Fruit fly (Drosophila melanogaster) whole organism, embryonic: ENCODE results near the gene CG34162.

Source experiments
- ATbp ChIP-seq: fragments of 200-800 bp; sonication (Bioruptor generic); optimal IDR thresholded peaks from 2 replicates; lab custom pipeline; 2017; ENCODE audit warnings: missing biosample characterization, mild to moderate bottlenecking, missing genetic modification characterization, missing genetic modification reagents
- Ada2b ChIP-seq: fragments of 200-800 bp; sonication (Bioruptor generic); IDR thresholded peaks from 2 replicates; pipeline ENCODE4 v1.3.6; 2022; ENCODE audit warnings: missing biosample characterization, missing genetic modification characterization
- Aef1 ChIP-seq: fragments of 200-800 bp; sonication (Bioruptor generic); IDR thresholded peaks from 3 replicates; pipeline ENCODE4 v1.3.6; 2022; ENCODE audit warnings: missing biosample characterization, missing genetic modification characterization
- CG10209 ChIP-seq: fragments of 200-800 bp; sonication (Bioruptor generic); optimal IDR thresholded peaks from 3 replicates; lab custom pipeline; 2017; ENCODE audit warnings: missing biosample characterization, mild to moderate bottlenecking, missing genetic modification characterization, missing genetic modification reagents
- CG10267 ChIP-seq: fragments of 200-800 bp; sonication (Bioruptor generic); optimal IDR thresholded peaks from 2 replicates; lab custom pipeline; 2018; ENCODE audit warnings: missing biosample characterization, mild to moderate bottlenecking, missing genetic modification characterization, moderate library complexity
- CG10959 ChIP-seq: fragments of 200-800 bp; sonication (Bioruptor generic); IDR thresholded peaks from 2 replicates; pipeline ENCODE4 v1.3.6; 2022; ENCODE audit warnings: missing biosample characterization, missing genetic modification characterization
- CG11456 ChIP-seq: fragments of 200-800 bp; sonication (Bioruptor generic); IDR thresholded peaks from 3 replicates; pipeline ENCODE4 v1.3.6; 2022; ENCODE audit warnings: missing biosample characterization, missing genetic modification characterization
- CG12071 ChIP-seq: fragments of 200-800 bp; sonication (Bioruptor generic); optimal IDR thresholded peaks from 3 replicates; lab custom pipeline; 2018; ENCODE audit warnings: missing biosample characterization, mild to moderate bottlenecking, missing genetic modification characterization
- CG12659 ChIP-seq: fragments of 200-800 bp; sonication (Bioruptor generic); optimal IDR thresholded peaks from 3 replicates; lab custom pipeline; 2017; ENCODE audit warnings: mild to moderate bottlenecking, missing biosample characterization, missing genetic modification reagents, missing genetic modification characterization
- CG12744 ChIP-seq: fragments of 200-800 bp; sonication (Bioruptor generic); optimal IDR thresholded peaks from 2 replicates; lab custom pipeline; 2016; ENCODE audit warnings: missing biosample characterization, missing genetic modification characterization
- CG13424 ChIP-seq: fragments of 200-800 bp; sonication (Bioruptor generic); optimal IDR thresholded peaks from 2 replicates; lab custom pipeline; 2019; ENCODE audit warnings: missing biosample characterization, mild to moderate bottlenecking, missing genetic modification characterization, moderate library complexity
- CG13894 ChIP-seq: fragments of 200-800 bp; sonication (Bioruptor generic); optimal IDR thresholded peaks from 3 replicates; lab custom pipeline; 2018; ENCODE audit warnings: missing biosample characterization, mild to moderate bottlenecking, missing genetic modification characterization, moderate library complexity
- CG14965 ChIP-seq: fragments of 200-800 bp; sonication (Bioruptor generic); optimal IDR thresholded peaks from 2 replicates; lab custom pipeline; 2016; ENCODE audit warnings: missing biosample characterization, missing genetic modification characterization, borderline replicate concordance
- CG1602 ChIP-seq: fragments of 200-800 bp; sonication (Bioruptor generic); optimal IDR thresholded peaks from 3 replicates; lab custom pipeline; 2016; ENCODE audit warnings: missing biosample characterization, missing genetic modification characterization
- CG16863 ChIP-seq: fragments of 200-800 bp; sonication (Bioruptor generic); optimal IDR thresholded peaks from 3 replicates; lab custom pipeline; 2016; ENCODE audit warnings: missing biosample characterization, missing genetic modification characterization
- CG17359 ChIP-seq: fragments of 200-800 bp; sonication (Bioruptor generic); optimal IDR thresholded peaks from 3 replicates; lab custom pipeline; 2018; ENCODE audit warnings: missing biosample characterization, mild to moderate bottlenecking, missing genetic modification characterization, moderate library complexity
- CG17361 ChIP-seq: fragments of 200-800 bp; sonication (Bioruptor generic); IDR thresholded peaks from 3 replicates; pipeline ENCODE4 v1.3.6; 2022; ENCODE audit warnings: missing biosample characterization, missing genetic modification characterization
- CG1792 ChIP-seq: fragments of 200-800 bp; sonication (Bioruptor generic); optimal IDR thresholded peaks from 2 replicates; lab custom pipeline; 2016; ENCODE audit warnings: missing biosample characterization, missing genetic modification characterization
- CG3995 ChIP-seq: fragments of 200-800 bp; sonication (Bioruptor generic); optimal IDR thresholded peaks from 3 replicates; lab custom pipeline; 2016; ENCODE audit warnings: missing biosample characterization, missing genetic modification characterization
- CG7745 ChIP-seq: fragments of 200-800 bp; sonication (Bioruptor generic); optimal IDR thresholded peaks from 2 replicates; lab custom pipeline; 2018; ENCODE audit warnings: missing biosample characterization, mild to moderate bottlenecking, missing genetic modification characterization, moderate library complexity
- CG9609 ChIP-seq: fragments of 200-800 bp; sonication (Bioruptor generic); optimal IDR thresholded peaks from 3 replicates; lab custom pipeline; 2016; ENCODE audit warnings: missing biosample characterization, missing genetic modification characterization
- Chrac-16 ChIP-seq: fragments of 200-800 bp; sonication (Bioruptor generic); optimal IDR thresholded peaks from 3 replicates; lab custom pipeline; 2016; ENCODE audit warnings: missing biosample characterization, missing genetic modification characterization
- CoRest ChIP-seq: fragments of 200-800 bp; sonication (Bioruptor generic); optimal IDR thresholded peaks from 3 replicates; lab custom pipeline; 2018; ENCODE audit warnings: missing biosample characterization, mild to moderate bottlenecking, missing genetic modification characterization, moderate library complexity
- Deaf1 ChIP-seq: fragments of 200-800 bp; optimal IDR thresholded peaks from 3 replicates; lab custom pipeline; 2019; ENCODE audit warnings: missing biosample characterization, mild to moderate bottlenecking, missing genetic modification characterization, moderate library complexity
- Dip3 ChIP-seq: fragments of 200-800 bp; sonication (Bioruptor generic); optimal IDR thresholded peaks from 3 replicates; lab custom pipeline; 2016; ENCODE audit warnings: missing biosample characterization, missing genetic modification characterization
- Gug ChIP-seq: fragments of 200-800 bp; sonication (Bioruptor generic); IDR thresholded peaks from 4 replicates; pipeline ENCODE4 v1.3.6; 2022; ENCODE audit warnings: missing biosample characterization, missing genetic modification characterization
- H15 ChIP-seq: fragments of 200-800 bp; sonication (Bioruptor generic); IDR thresholded peaks from 3 replicates; pipeline ENCODE4 v1.3.6; 2022; ENCODE audit warnings: missing biosample characterization, missing genetic modification characterization
- HLH54F ChIP-seq: fragments of 200-800 bp; sonication (Bioruptor generic); optimal IDR thresholded peaks from 3 replicates; lab custom pipeline; 2016; ENCODE audit warnings: missing biosample characterization, missing genetic modification characterization
- Hand ChIP-seq: fragments of 200-800 bp; sonication (Bioruptor generic); optimal IDR thresholded peaks from 2 replicates; lab custom pipeline; 2017; ENCODE audit warnings: mild to moderate bottlenecking, missing biosample characterization, missing genetic modification reagents, missing genetic modification characterization
- Sox100B ChIP-seq: fragments of 200-800 bp; sonication (Bioruptor generic); optimal IDR thresholded peaks from 3 replicates; lab custom pipeline; 2018; ENCODE audit warnings: missing biosample characterization, mild to moderate bottlenecking, missing genetic modification characterization
- Xbp1 ChIP-seq: fragments of 200-800 bp; sonication (Bioruptor generic); optimal IDR thresholded peaks from 3 replicates; lab custom pipeline; 2016; ENCODE audit warnings: missing biosample characterization, mild to moderate bottlenecking, missing genetic modification characterization
- Xrp1 ChIP-seq: fragments of 200-800 bp; sonication (Bioruptor generic); IDR thresholded peaks from 2 replicates; pipeline ENCODE4 v1.3.6; 2022; ENCODE audit warnings: missing biosample characterization, missing genetic modification characterization
- ab ChIP-seq: fragments of 200-800 bp; sonication (Bioruptor generic); optimal IDR thresholded peaks from 2 replicates; lab custom pipeline; 2016; ENCODE audit warnings: missing biosample characterization, missing genetic modification characterization
- ci ChIP-seq: fragments of 200-800 bp; sonication (Bioruptor generic); IDR thresholded peaks from 3 replicates; pipeline ENCODE4 v1.3.6; 2022; ENCODE audit warnings: missing biosample characterization, missing genetic modification characterization
- dmrt99B ChIP-seq: fragments of 200-800 bp; sonication (Bioruptor generic); optimal IDR thresholded peaks from 2 replicates; lab custom pipeline; 2018; ENCODE audit warnings: missing biosample characterization, mild to moderate bottlenecking, missing genetic modification characterization, moderate library complexity
- en ChIP-seq: fragments of 200-800 bp; sonication (Bioruptor generic); optimal IDR thresholded peaks from 2 replicates; lab custom pipeline; 2016; ENCODE audit warnings: missing biosample characterization, missing genetic modification characterization
- insv ChIP-seq, 2 experiments: fragments of 200-800 bp; sonication (Bioruptor generic); optimal IDR thresholded peaks; 3 replicates each; lab custom pipeline; 2016 to 2018; ENCODE audit warnings: missing biosample characterization in 2 of 2, missing genetic modification characterization in 2 of 2
- kah ChIP-seq: fragments of 200-800 bp; sonication (Bioruptor generic); optimal IDR thresholded peaks from 2 replicates; lab custom pipeline; 2018; ENCODE audit warnings: missing biosample characterization, mild to moderate bottlenecking, missing genetic modification characterization
- lmd ChIP-seq: fragments of 200-800 bp; sonication (Bioruptor generic); IDR thresholded peaks from 2 replicates; pipeline ENCODE4 v1.3.6; 2022; ENCODE audit warnings: missing biosample characterization, missing genetic modification characterization
- nerfin-2 ChIP-seq: fragments of 200-800 bp; sonication (Bioruptor generic); IDR thresholded peaks from 2 replicates; pipeline ENCODE4 v1.3.6; 2022; ENCODE audit warnings: missing biosample characterization, missing genetic modification characterization; ENCODE audit not compliant: partially characterized antibody
- peb ChIP-seq: fragments of 200-800 bp; sonication (Bioruptor generic); IDR thresholded peaks from 2 replicates; pipeline ENCODE4 v1.3.6; 2022; ENCODE audit warnings: missing biosample characterization, missing genetic modification characterization
- row ChIP-seq: fragments of 200-800 bp; sonication (Bioruptor generic); IDR thresholded peaks from 3 replicates; pipeline ENCODE4 v1.3.6; 2022; ENCODE audit warnings: missing biosample characterization, missing genetic modification characterization
- sens ChIP-seq: fragments of 200-800 bp; sonication (Bioruptor generic); peaks from one replicate; lab custom pipeline; 2016; ENCODE audit warnings: missing biosample characterization, missing genetic modification characterization
- slbo ChIP-seq: fragments of 200-800 bp; sonication (Bioruptor generic); IDR thresholded peaks from 2 replicates; pipeline ENCODE4 v1.3.6; 2022; ENCODE audit warnings: missing biosample characterization, missing genetic modification characterization
- sqz ChIP-seq: fragments of 200-800 bp; sonication (Bioruptor generic); optimal IDR thresholded peaks from 3 replicates; lab custom pipeline; 2018; ENCODE audit warnings: missing biosample characterization, mild to moderate bottlenecking, missing genetic modification characterization
- tin ChIP-seq: fragments of 200-800 bp; sonication (Bioruptor generic); optimal IDR thresholded peaks from 3 replicates; lab custom pipeline; 2016; ENCODE audit warnings: missing biosample characterization, missing genetic modification characterization
- ttk ChIP-seq: fragments of 200-800 bp; sonication (Bioruptor generic); IDR thresholded peaks from 2 replicates; pipeline ENCODE4 v2.1.2; 2022; ENCODE audit warnings: missing biosample characterization, missing genetic modification characterization
- vvl ChIP-seq: fragments of 200-800 bp; sonication (Bioruptor generic); IDR thresholded peaks from 2 replicates; pipeline ENCODE4 v1.3.6; 2022; ENCODE audit warnings: missing biosample characterization, missing genetic modification characterization

The CG34162 gene

DNA sequence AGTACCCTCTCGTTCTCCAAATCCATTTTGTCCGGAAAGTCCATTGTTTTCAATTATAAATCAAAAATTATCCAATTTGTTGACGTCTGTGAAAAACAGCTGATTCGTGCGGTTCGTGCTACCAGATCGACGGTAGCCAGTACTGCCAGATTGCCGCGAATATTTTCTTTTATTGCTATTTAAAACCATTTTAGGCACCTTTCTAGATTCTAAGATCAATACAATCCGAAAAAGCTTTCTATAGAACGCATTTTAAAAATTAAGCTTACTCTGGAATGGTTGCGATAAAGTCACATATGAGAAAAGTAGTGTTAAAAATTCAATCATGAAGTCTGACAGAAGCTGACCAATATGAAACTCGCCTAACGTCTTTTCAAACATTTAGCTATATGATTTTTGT, 32.8 kb upstream of the CG34162 start, which contains the start of gene Cog8 (continued):
- peak; percentile 40 for TF ChIP-seq tin

DNA sequence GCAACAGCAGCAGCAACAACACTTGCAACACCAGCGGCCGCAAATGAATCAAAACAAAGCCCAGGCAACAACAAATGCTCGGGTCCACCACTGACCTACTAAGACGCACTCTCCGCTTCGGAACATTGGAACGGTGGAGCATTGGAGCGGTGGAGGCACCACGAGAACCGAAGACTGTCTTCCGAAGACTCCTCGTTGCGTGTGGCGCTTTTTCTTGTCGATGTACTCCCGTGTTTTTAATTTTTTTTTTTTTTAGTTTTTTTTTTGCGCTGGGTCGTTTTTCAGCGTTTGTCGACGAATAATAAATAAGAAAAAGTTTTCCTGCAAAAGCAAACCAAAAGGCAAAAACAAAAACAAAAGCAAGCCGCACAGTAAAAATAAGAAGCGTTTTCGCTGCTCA, 31.0 kb upstream of the CG34162 start:
- TF ChIP-seq ATbp (GFP tag; lab: Kevin White, UChicago) (peak; percentile 1), en (GFP tag; lab: Kevin White, UChicago) (no peak), CG1792 (GFP tag; lab: Kevin White, UChicago) (no peak), Deaf1 (tag; lab: Kevin White, UChicago) (peak; percentile 54), Xrp1 (no peak), CG17359 (no peak), CG12659 (no peak), CG9609 (GFP tag; lab: Kevin White, UChicago) (no peak), ttk (GFP tag; lab: Robert Waterston, UW) (no peak), CG1602 (GFP tag; lab: Kevin White, UChicago) (no peak), CG14965 (GFP tag; lab: Kevin White, UChicago) (no peak)

- TF ChIP-seq Chrac-16 (GFP tag; lab: Kevin White, UChicago): no peak
- peak; percentile 36 for TF ChIP-seq vvl
- TF ChIP-seq ci (GFP tag; lab: Robert Waterston, UW): 0 out of 3 replicates have a peak, but pooled peaks have one; percentile 33
- peak; percentile 30; the same call in 1 of the 2 replicates for TF ChIP-seq slbo (GFP tag; lab: Robert Waterston, UW)
- no peak for TF ChIP-seq en (GFP tag; lab: Kevin White, UChicago)
- TF ChIP-seq CoRest (tag; lab: Kevin White, UChicago): peak; percentile 6
- TF ChIP-seq CG13424: peak; percentile 6
- TF ChIP-seq peb (GFP tag; lab: Robert Waterston, UW): 0 out of 2 replicates have a peak, but pooled peaks have one; percentile 13
- TF ChIP-seq CG12744: no peak
- TF ChIP-seq Sox100B (GFP tag; lab: Kevin White, UChicago): peak; percentile 24
- TF ChIP-seq Aef1 (GFP tag; lab: Robert Waterston, UW): no peak
- TF ChIP-seq CG10209: no peak
- TF ChIP-seq dmrt99B (tag; lab: Kevin White, UChicago): peak; percentile 34
- no peak for TF ChIP-seq CG3995 (GFP tag; lab: Kevin White, UChicago)
- no peak for TF ChIP-seq Dip3 (GFP tag; lab: Kevin White, UChicago)
- no peak for TF ChIP-seq ab
- TF ChIP-seq CG12071: no peak
- no peak for TF ChIP-seq CG10267
- no peak for TF ChIP-seq kah
- TF ChIP-seq insv (GFP tag; optimal IDR thresholded peaks at IDR 0.05; lab: Kevin White, UChicago): no peak
- TF ChIP-seq Xbp1 (GFP tag; lab: Kevin White, UChicago): peak; percentile 14
- TF ChIP-seq H15: 0 out of 3 replicates have a peak, but pooled peaks have one; percentile 16
- TF ChIP-seq Hand (GFP tag; lab: Kevin White, UChicago): no peak
- TF ChIP-seq lmd (GFP tag; lab: Robert Waterston, UW): no peak
- TF ChIP-seq Gug (GFP tag; lab: Robert Waterston, UW): 0 out of 4 replicates have a peak, but pooled peaks have one; percentile 2
- TF ChIP-seq sqz (GFP tag; lab: Kevin White, UChicago): peak; percentile 39
- TF ChIP-seq Ada2b (GFP tag; lab: Robert Waterston, UW): no peak
- peak; percentile 48 for TF ChIP-seq sens (GFP tag; lab: Kevin White, UChicago)
- no peak for TF ChIP-seq CG16863 (GFP tag; lab: Kevin White, UChicago)
- TF ChIP-seq CG17361 (GFP tag; lab: Robert Waterston, UW): peak; percentile 41; the same call in 1 of the 3 replicates
- no peak for TF ChIP-seq CG11456 (GFP tag; lab: Robert Waterston, UW)
- no peak for TF ChIP-seq nerfin-2
- no peak for TF ChIP-seq CG10959 (GFP tag; lab: Robert Waterston, UW)
- peak; percentile 45; the same call in 2 of the 3 replicates for TF ChIP-seq row (GFP tag; lab: Robert Waterston, UW)
- no peak for TF ChIP-seq HLH54F (GFP tag; lab: Kevin White, UChicago)
- no peak for TF ChIP-seq CG7745
- no peak for TF ChIP-seq CG13894 (tag; lab: Kevin White, UChicago)
Observed at dm6 chr2L:11501427-11501968, 30.1 kb upstream of the CG34162 start, which contains the start of gene spz4. Gene spz4 (plus strand): TSS chr2L:11501715.
